Worm (Caenorhabditis elegans) whole organism, midembryonic: ENCODE results near the gene gst-24.

ENCODE experiments used
- flt-1 ChIP-seq: fragments of 200-800 bp; sonication (Bioruptor generic); IDR thresholded peaks from 2 replicates; pipeline ENCODE4 v1.3.6; 2022; ENCODE audit warnings: missing genetic modification characterization, missing compliant biosample characterization
- med-1 ChIP-seq: sonication (generic microtip); optimal IDR thresholded peaks from 2 replicates; lab custom pipeline; 2017; ENCODE audit warnings: missing genetic modification characterization, mild to moderate bottlenecking, missing compliant biosample characterization, antibody characterized with exemption, missing genetic modification reagents; ENCODE audit not compliant: insufficient read depth
- tab-1 ChIP-seq: fragments of 200-800 bp; sonication (Bioruptor generic); IDR thresholded peaks from 2 replicates; pipeline ENCODE4 v1.3.6; 2022; ENCODE audit warnings: missing genetic modification characterization, missing compliant biosample characterization

ce11 chrII:13638576-13638975 is 27.4 kb upstream of the gst-24 start:
- TF ChIP-seq med-1 (GFP tag; lab: Kevin White, UChicago) (no peak), flt-1 (GFP tag; lab: Robert Waterston, UW) (no peak), tab-1 (GFP tag; lab: Robert Waterston, UW) (no peak)
